Worm (Caenorhabditis elegans) whole organism, L1 larva: ENCODE measurements around the gene msp-38.

Source experiments
- dpl-1 ChIP-seq, 3 experiments: fragments of 150-350 bp in 2 of 3; sonication (generic microtip) in 1 of 3; optimal IDR thresholded peaks; 2 replicates each; lab custom pipeline; 2014 to 2017; ENCODE audit warnings: missing biosample characterization in 3 of 3, missing genetic modification characterization in 3 of 3, missing genetic modification reagents in 3 of 3
- efl-1 ChIP-seq, 4 experiments: fragments of 150-350 bp; optimal IDR thresholded peaks in 3 of 4; peaks in 1 of 4; 1 replicate in 1 of 4; 2 replicates in 3 of 4; lab custom pipeline; 2014; ENCODE audit warnings: missing biosample characterization in 2 of 4, missing genetic modification characterization in 2 of 4, missing genetic modification reagents in 2 of 4
- sup-37 ChIP-seq: fragments of 200-800 bp; sonication (Bioruptor generic); optimal IDR thresholded peaks from 2 replicates; lab custom pipeline; 2018; ENCODE audit warnings: mild to moderate bottlenecking, missing genetic modification characterization, missing compliant biosample characterization

ce11 chrIV:10177779-10178178, 34.2 kb upstream of the msp-38 start, which contains the start of gene mspn-1:
- TF ChIP-seq sup-37 (GFP tag; lab: Kevin White, UChicago) (no peak), dpl-1 (GFP tag; optimal IDR thresholded peaks at IDR 0.05; lab: Kevin White, UChicago) (no peak), efl-1 (optimal IDR thresholded peaks at IDR 0.05; lab: Kevin White, UChicago) (no peak), efl-1 (GFP tag; optimal IDR thresholded peaks at IDR 0.05 in 1 of 2; lab: Kevin White, UChicago) (no peak)
